Fruit fly (Drosophila melanogaster): Measurements from ENCODE around the gene mtg.

mtg gene

DNA sequence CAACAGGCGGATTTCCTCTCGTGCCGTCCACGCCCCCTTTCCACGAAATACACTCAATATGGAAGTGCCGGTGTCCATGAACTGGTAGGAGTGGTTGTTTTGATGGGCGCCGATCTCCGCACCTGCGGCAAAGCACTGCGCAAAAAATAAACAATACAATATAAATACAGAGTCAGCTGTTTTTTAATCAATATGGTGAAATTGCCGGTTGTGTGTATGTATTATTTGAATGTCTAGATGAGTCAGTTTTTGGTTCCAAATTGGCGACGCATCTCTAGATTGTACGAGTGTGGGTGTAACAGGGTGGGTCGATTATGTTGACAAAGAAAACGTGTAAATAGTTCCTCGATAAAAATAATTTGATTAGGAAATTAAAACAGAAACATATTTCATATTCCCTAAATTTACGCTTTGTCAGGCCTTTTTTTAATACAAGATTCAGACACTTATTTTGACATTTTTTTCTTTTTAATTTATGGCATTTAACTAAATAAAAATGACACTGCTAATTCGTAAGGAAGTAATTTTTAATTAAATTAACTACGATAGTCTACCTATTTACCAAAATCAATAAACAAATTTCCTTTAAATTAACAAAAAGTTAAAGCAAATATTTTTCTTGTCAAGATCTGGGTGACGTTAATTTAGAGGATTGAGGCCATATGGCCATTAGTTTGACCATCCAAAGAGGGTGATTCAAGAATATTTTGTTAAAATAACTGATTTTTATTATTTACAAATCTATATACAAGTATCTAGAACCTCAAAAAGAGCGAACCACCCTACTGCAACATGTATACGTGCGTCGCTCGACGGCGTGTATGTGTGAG, 10.6 kb upstream of the mtg start (continued):
- peak; percentile 96 for TF ChIP-seq CG13775 (GFP tag; optimal IDR thresholded peaks at IDR 0.05)
- peak; percentile 82 for TF ChIP-seq twi (tag; optimal IDR thresholded peaks at IDR 0.05)
- no peak for TF ChIP-seq fd102C (GFP tag; optimal IDR thresholded peaks at IDR 0.05)
- no peak for TF ChIP-seq tll (GFP tag; optimal IDR thresholded peaks at IDR 0.05)
- TF ChIP-seq Deaf1 (tag; optimal IDR thresholded peaks at IDR 0.05), result peak; percentile 73
- peak; percentile 75 for TF ChIP-seq chm (GFP tag; IDR thresholded peaks at IDR 0.05)
- peak; percentile 47; the same call in 1 of the 2 replicates for TF ChIP-seq GATAe (GFP tag; conservative IDR thresholded peaks at IDR 0.05)
- TF ChIP-seq da (GFP tag; optimal IDR thresholded peaks at IDR 0.05), result no peak
- peak; percentile 90 for TF ChIP-seq CG13296 (GFP tag; optimal IDR thresholded peaks at IDR 0.05)
- peak; percentile 95 for TF ChIP-seq odd (GFP tag; optimal IDR thresholded peaks at IDR 0.05)
- TF ChIP-seq ap (GFP tag; IDR thresholded peaks at IDR 0.05), result peak; percentile 60
- peak; percentile 76 for TF ChIP-seq CG8281 (tag; optimal IDR thresholded peaks at IDR 0.05)
- peak; percentile 69 for TF ChIP-seq CG14014 (GFP tag; IDR thresholded peaks at IDR 0.05)
- TF ChIP-seq psq (GFP tag; optimal IDR thresholded peaks at IDR 0.05), result peak; percentile 61
- peak; percentile 73 for TF ChIP-seq Sry-β (GFP tag; optimal IDR thresholded peaks at IDR 0.05)
- TF ChIP-seq CG7556 (GFP tag; optimal IDR thresholded peaks at IDR 0.05), result peak; percentile 98
- peak; percentile 30 for TF ChIP-seq CG11085 (GFP tag; IDR thresholded peaks at IDR 0.05)
- no peak for TF ChIP-seq Lim3 (GFP tag; IDR thresholded peaks at IDR 0.05)
- peak; percentile 81 for TF ChIP-seq unpg (GFP tag; optimal IDR thresholded peaks at IDR 0.05)
- peak; percentile 59; the same call in 2 of the 3 replicates for TF ChIP-seq Aef1 (GFP tag; IDR thresholded peaks at IDR 0.05)
- TF ChIP-seq bab2 (GFP tag; optimal IDR thresholded peaks at IDR 0.05), result peak; percentile 78
- no peak for TF ChIP-seq Dip2 (GFP tag; IDR thresholded peaks at IDR 0.05)
- peak; percentile 79 for TF ChIP-seq Hmx (GFP tag; optimal IDR thresholded peaks at IDR 0.05)
- peak; percentile 64 for TF ChIP-seq NK7.1 (GFP tag; optimal IDR thresholded peaks at IDR 0.05)
- peak; percentile 55 for TF ChIP-seq ssp (GFP tag; IDR thresholded peaks at IDR 0.05)
- TF ChIP-seq CG2120 (GFP tag; optimal IDR thresholded peaks at IDR 0.05), result peak; percentile 91
- peak; percentile 97 for TF ChIP-seq CG18262 (tag; optimal IDR thresholded peaks at IDR 0.05)
- TF ChIP-seq CG1233 (GFP tag; optimal IDR thresholded peaks at IDR 0.05), result peak; percentile 93
- TF ChIP-seq CG17612 (GFP tag; IDR thresholded peaks at IDR 0.05), result no peak
- TF ChIP-seq org-1 (GFP tag; optimal IDR thresholded peaks at IDR 0.05), result peak; percentile 90
- TF ChIP-seq fd96Cb (tag; optimal IDR thresholded peaks at IDR 0.05), result peak; percentile 84
- TF ChIP-seq br (optimal IDR thresholded peaks at IDR 0.05), result no peak
- no peak for TF ChIP-seq CG1832 (GFP tag; optimal IDR thresholded peaks at IDR 0.05)
- peak; percentile 63 for TF ChIP-seq chn (GFP tag; optimal IDR thresholded peaks at IDR 0.05)
- TF ChIP-seq CG17186 (GFP tag; optimal IDR thresholded peaks at IDR 0.05), result no peak
- TF ChIP-seq gce (GFP tag; IDR thresholded peaks at IDR 0.05), result 0 out of 3 replicates have a peak, but pooled peaks have one; percentile 22
- peak; percentile 94 for TF ChIP-seq Oli (tag; optimal IDR thresholded peaks at IDR 0.05)
- TF ChIP-seq mam (GFP tag; optimal IDR thresholded peaks at IDR 0.05), result peak; percentile 69
- peak; percentile 72 for TF ChIP-seq fu2 (GFP tag; optimal IDR thresholded peaks at IDR 0.05)
- TF ChIP-seq CG4328 (GFP tag; optimal IDR thresholded peaks at IDR 0.05), result peak; percentile 93
- TF ChIP-seq zen2 (GFP tag; IDR thresholded peaks at IDR 0.05; ENCODE audit: partially characterized antibody), result no peak
- TF ChIP-seq CG4820 (GFP tag; optimal IDR thresholded peaks at IDR 0.05), result peak; percentile 70
- TF ChIP-seq ewg (GFP tag; optimal IDR thresholded peaks at IDR 0.05), result peak; percentile 68
- peak; percentile 81 for TF ChIP-seq oc (tag; optimal IDR thresholded peaks at IDR 0.05)
- peak; percentile 89 for TF ChIP-seq lab (GFP tag; optimal IDR thresholded peaks at IDR 0.05)
- peak; percentile 41 for TF ChIP-seq en (GFP tag; optimal IDR thresholded peaks at IDR 0.05)
- peak; percentile 17 for TF ChIP-seq pzg (GFP tag; optimal IDR thresholded peaks at IDR 0.05)
- no peak for TF ChIP-seq Opbp (GFP tag; IDR thresholded peaks at IDR 0.05; ENCODE audit: partially characterized antibody)
- no peak for TF ChIP-seq mirr (GFP tag; optimal IDR thresholded peaks at IDR 0.05)

Measured in whole organism, embryonic.